Fruit fly (Drosophila melanogaster): ENCODE results near the gene p23.

DNA sequence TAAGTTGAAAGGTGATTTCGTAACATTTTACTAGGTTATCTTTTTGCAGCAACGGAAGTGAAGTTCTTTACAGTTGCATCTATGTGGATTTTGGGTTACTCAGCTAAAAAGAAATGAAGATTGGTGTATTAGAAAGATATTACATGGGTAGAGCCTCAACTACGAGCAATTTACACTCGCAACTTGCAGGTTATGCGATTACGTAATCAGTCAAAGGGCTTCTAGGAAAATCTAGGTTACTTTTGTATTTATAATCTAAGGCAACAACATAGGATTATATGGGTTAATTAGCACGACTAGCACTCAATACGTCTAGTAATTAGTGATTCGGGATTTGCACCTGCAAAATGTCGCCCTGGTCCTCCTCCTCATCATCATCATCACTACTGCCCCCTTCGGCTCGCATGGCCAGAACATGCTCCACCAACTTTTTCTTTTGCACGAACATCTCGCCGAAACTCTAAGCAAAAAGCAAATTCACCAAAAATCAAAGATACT is 3.5 kb upstream of the p23 start, which contains the start of gene Dhc1:
- TF ChIP-seq CG9705 (GFP tag; optimal IDR thresholded peaks at IDR 0.05): no peak
- no peak for TF ChIP-seq sv (GFP tag; optimal IDR thresholded peaks at IDR 0.05)
- TF ChIP-seq lola (GFP tag; optimal IDR thresholded peaks at IDR 0.05): no peak
- TF ChIP-seq N (GFP tag; optimal IDR thresholded peaks at IDR 0.05): no peak
- TF ChIP-seq sage (GFP tag; optimal IDR thresholded peaks at IDR 0.05): no peak

All from whole organism, wandering third instar larva.